Fruit fly (Drosophila melanogaster) whole organism, pupa: ENCODE data around the gene Nf1.

Experiments used
- CG10348 ChIP-seq: fragments of 200-800 bp; sonication (Bioruptor generic); IDR thresholded peaks from 2 replicates; pipeline ENCODE4 v1.3.6; 2022; ENCODE audit warnings: missing biosample characterization, missing genetic modification characterization
- CG12605 ChIP-seq: fragments of 200-800 bp; sonication (Bioruptor generic); IDR thresholded peaks from 2 replicates; pipeline ENCODE4 v1.3.6; 2022; ENCODE audit warnings: missing biosample characterization, missing genetic modification characterization
- CG13204 ChIP-seq: fragments of 200-800 bp; sonication (Bioruptor generic); optimal IDR thresholded peaks from 2 replicates; lab custom pipeline; 2018; ENCODE audit warnings: missing biosample characterization, mild to moderate bottlenecking, missing genetic modification characterization, moderate library complexity
- CG14655 ChIP-seq: fragments of 200-800 bp; sonication (Bioruptor generic); optimal IDR thresholded peaks from 3 replicates; lab custom pipeline; 2017; ENCODE audit warnings: mild to moderate bottlenecking, missing biosample characterization, missing genetic modification reagents, missing genetic modification characterization
- CG15710 ChIP-seq: fragments of 200-800 bp; sonication (Bioruptor generic); optimal IDR thresholded peaks from 2 replicates; lab custom pipeline; 2018; ENCODE audit warnings: missing biosample characterization, mild to moderate bottlenecking, missing genetic modification characterization, moderate library complexity
- CG17806 ChIP-seq: fragments of 200-800 bp; sonication (Bioruptor generic); optimal IDR thresholded peaks from 2 replicates; lab custom pipeline; 2018; ENCODE audit warnings: missing biosample characterization, mild to moderate bottlenecking, missing genetic modification characterization, moderate library complexity
- CG32121 ChIP-seq: fragments of 200-800 bp; sonication (Bioruptor generic); IDR thresholded peaks from 2 replicates; pipeline ENCODE4 v1.3.6; 2022; ENCODE audit warnings: missing biosample characterization, missing genetic modification characterization
- CG34367 ChIP-seq: fragments of 200-800 bp; sonication (Bioruptor generic); optimal IDR thresholded peaks from 2 replicates; lab custom pipeline; 2018; ENCODE audit warnings: missing biosample characterization, mild to moderate bottlenecking, missing genetic modification characterization
- CG4496 ChIP-seq: fragments of 200-800 bp; sonication (Bioruptor generic); IDR thresholded peaks from 3 replicates; pipeline ENCODE4 v1.3.6; 2022; ENCODE audit warnings: missing biosample characterization, missing genetic modification characterization
- CG8159 ChIP-seq: fragments of 200-800 bp; sonication (Bioruptor generic); optimal IDR thresholded peaks from 3 replicates; lab custom pipeline; 2018; ENCODE audit warnings: missing biosample characterization, mild to moderate bottlenecking, missing genetic modification characterization, moderate library complexity
- CG8301 ChIP-seq: fragments of 200-800 bp; sonication (Bioruptor generic); optimal IDR thresholded peaks from 2 replicates; lab custom pipeline; 2018; ENCODE audit warnings: missing biosample characterization, mild to moderate bottlenecking, missing genetic modification characterization
- CG9948 ChIP-seq: fragments of 200-800 bp; sonication (Bioruptor generic); optimal IDR thresholded peaks from 2 replicates; lab custom pipeline; 2018; ENCODE audit warnings: missing biosample characterization, mild to moderate bottlenecking, missing genetic modification characterization, moderate library complexity
- D1 ChIP-seq: fragments of 200-800 bp; sonication (Bioruptor generic); optimal IDR thresholded peaks from 2 replicates; lab custom pipeline; 2018; ENCODE audit warnings: missing biosample characterization, mild to moderate bottlenecking, missing genetic modification characterization, moderate library complexity
- EcR ChIP-seq: fragments of 200-800 bp; sonication (Bioruptor generic); optimal IDR thresholded peaks from 3 replicates; lab custom pipeline; 2019; ENCODE audit warnings: missing biosample characterization, missing genetic modification characterization, mild to moderate bottlenecking, moderate library complexity, missing genetic modification reagents
- Ets98B ChIP-seq: fragments of 200-800 bp; sonication (Bioruptor generic); IDR thresholded peaks from 2 replicates; pipeline ENCODE4 v1.3.6; 2022; ENCODE audit warnings: missing biosample characterization, missing genetic modification characterization
- Pif1A ChIP-seq: fragments of 200-800 bp; sonication (Bioruptor generic); optimal IDR thresholded peaks from 3 replicates; lab custom pipeline; 2016; ENCODE audit warnings: missing biosample characterization, missing genetic modification characterization
- Pif1B ChIP-seq: fragments of 200-800 bp; sonication (Bioruptor generic); optimal IDR thresholded peaks from 3 replicates; lab custom pipeline; 2016; ENCODE audit warnings: missing biosample characterization, missing genetic modification characterization
- Snoo ChIP-seq: fragments of 200-800 bp; sonication (Bioruptor generic); optimal IDR thresholded peaks from 3 replicates; lab custom pipeline; 2017; ENCODE audit warnings: missing biosample characterization, mild to moderate bottlenecking, missing genetic modification characterization, inconsistent platforms
- fd96Ca ChIP-seq: fragments of 200-800 bp; sonication (Bioruptor generic); IDR thresholded peaks from 3 replicates; pipeline ENCODE4 v1.3.6; 2022; ENCODE audit warnings: missing biosample characterization, missing genetic modification characterization
- gl ChIP-seq: fragments of 200-800 bp; sonication (Bioruptor generic); optimal IDR thresholded peaks from 2 replicates; lab custom pipeline; 2018; ENCODE audit warnings: missing biosample characterization, mild to moderate bottlenecking, missing genetic modification characterization
- rn ChIP-seq: fragments of 200-800 bp; sonication (Bioruptor generic); IDR thresholded peaks from 2 replicates; pipeline ENCODE4 v1.3.6; 2022; ENCODE audit warnings: missing biosample characterization, missing genetic modification characterization

The Nf1 gene

DNA sequence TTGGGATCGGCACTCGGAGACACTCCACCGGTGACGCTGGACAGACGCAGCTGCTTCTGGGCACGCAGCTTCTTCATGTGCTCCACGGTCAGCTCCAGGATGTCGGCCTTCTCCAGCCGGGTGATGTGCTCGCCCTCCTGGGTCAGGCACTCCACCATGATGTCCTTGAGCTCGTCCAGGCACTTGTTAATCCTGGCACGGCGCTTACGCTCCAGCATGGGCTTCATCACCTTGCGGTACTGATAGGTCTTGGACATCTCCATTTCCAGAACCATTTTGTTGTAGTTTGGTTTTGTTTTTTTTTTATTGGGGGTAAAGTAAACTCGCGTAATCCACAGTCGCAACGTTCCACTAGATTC, 22.8 kb downstream of the Nf1 start:
- TF ChIP-seq CG17806 (no peak), gl (tag; lab: Kevin White, UChicago) (no peak), CG10348 (no peak), Pif1B (GFP tag; lab: Kevin White, UChicago) (no peak), Snoo (tag; lab: Kevin White, UChicago) (no peak), rn (no peak), fd96Ca (GFP tag; lab: Robert Waterston, UW) (no peak), CG8159 (tag; lab: Kevin White, UChicago) (no peak), CG9948 (tag; lab: Kevin White, UChicago) (no peak), CG34367 (tag; lab: Kevin White, UChicago) (no peak), CG13204 (no peak), CG8301 (tag; lab: Kevin White, UChicago) (no peak), Pif1A (GFP tag; lab: Kevin White, UChicago) (no peak), D1 (tag; lab: Kevin White, UChicago) (no peak), Ets98B (GFP tag; lab: Robert Waterston, UW) (no peak), CG15710 (tag; lab: Kevin White, UChicago) (no peak), EcR (GFP tag; lab: Kevin White, UChicago) (no peak), CG14655 (no peak), CG32121 (GFP tag; lab: Robert Waterston, UW) (no peak)

DNA sequence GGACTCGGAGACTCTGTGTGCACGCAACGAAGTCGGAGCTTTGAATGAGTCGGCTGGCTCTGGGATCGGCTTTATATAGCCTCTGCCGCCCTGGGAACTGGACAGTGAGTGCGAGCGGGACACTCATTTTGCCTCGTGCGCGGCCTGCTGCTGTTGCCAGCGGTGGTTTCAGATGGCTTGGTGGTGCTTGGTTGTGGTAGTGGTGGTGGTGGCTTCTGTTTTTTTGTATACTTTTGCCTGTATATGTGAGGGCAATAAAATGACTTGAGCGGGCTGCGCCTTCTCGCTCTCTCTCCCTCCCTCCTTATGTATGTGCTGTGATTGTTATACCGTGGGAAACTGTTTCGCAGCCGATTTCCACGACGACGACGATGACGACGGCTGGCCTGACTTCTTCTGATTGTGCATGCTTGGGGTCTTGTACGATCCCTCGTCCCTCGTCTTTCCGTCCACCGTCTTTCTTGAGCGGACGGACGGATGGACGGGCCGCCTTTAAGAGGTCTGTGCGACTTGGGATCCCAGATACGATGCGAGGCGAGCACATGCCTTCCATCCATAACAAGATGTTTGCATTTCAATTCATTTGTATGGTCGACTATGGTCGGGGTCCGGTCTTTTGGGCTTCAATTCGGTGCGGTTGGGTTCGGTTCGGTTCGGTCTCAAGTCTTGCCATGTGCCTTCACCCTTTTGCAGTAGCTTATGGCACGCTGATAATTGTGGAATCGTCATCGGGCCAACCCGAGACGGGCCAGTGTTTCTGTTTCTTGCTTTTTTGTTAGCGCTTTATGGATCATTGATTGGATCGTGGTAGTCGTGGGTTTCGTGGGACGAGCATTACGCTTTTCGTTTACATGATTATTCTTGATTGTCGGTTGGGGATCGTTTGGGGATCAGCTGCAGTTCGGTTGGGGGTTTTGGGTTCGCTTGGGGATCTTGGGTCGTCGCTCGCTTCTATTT, 23.4 kb downstream of the Nf1 start:
- TF ChIP-seq CG14655 (peak; percentile 12), Pif1B (GFP tag; lab: Kevin White, UChicago) (peak; percentile 34), rn (0 out of 2 replicates have a peak, but pooled peaks have one; percentile 13), gl (tag; lab: Kevin White, UChicago) (peak; percentile 60), CG12605 (GFP tag; lab: Robert Waterston, UW) (peak; percentile 37), CG32121 (GFP tag; lab: Robert Waterston, UW) (no peak), D1 (tag; lab: Kevin White, UChicago) (no peak), Pif1A (GFP tag; lab: Kevin White, UChicago) (peak; percentile 11), CG13204 (peak; percentile 98), CG8301 (tag; lab: Kevin White, UChicago) (peak; percentile 14), CG9948 (tag; lab: Kevin White, UChicago) (no peak), EcR (GFP tag; lab: Kevin White, UChicago) (peak; percentile 94), CG34367 (tag; lab: Kevin White, UChicago) (peak; percentile 35), CG15710 (tag; lab: Kevin White, UChicago) (peak; percentile 50), Ets98B (GFP tag; lab: Robert Waterston, UW) (peak; percentile 39; the same call in 1 of the 2 replicates), Snoo (tag; lab: Kevin White, UChicago) (peak; percentile 37), CG8159 (tag; lab: Kevin White, UChicago) (peak; percentile 40), fd96Ca (GFP tag; lab: Robert Waterston, UW) (peak; percentile 62; the same call in 2 of the 3 replicates), CG10348 (no peak), CG17806 (peak; percentile 11), CG4496 (GFP tag; lab: Robert Waterston, UW) (peak; percentile 48; the same call in 2 of the 3 replicates)

DNA sequence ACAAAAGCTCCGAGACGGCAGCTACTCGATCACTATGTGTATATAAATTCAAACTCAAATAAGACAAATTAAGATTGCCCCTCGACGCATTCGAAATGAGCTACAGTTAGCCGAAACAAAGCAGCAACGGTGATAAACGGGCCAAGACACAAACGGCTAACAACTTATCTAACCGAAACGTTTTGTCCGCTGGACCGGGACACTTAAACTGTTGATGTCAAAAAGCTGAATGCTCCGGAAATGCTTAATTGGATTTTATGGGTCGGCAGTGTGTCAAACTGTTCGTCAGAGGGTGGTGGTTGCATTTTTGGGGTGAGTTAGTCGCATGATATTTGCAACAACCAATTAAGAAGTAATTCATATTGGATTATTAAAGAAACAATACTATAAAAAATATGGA, 24.5 kb downstream of the Nf1 start:
- TF ChIP-seq CG14655 (no peak), Snoo (tag; lab: Kevin White, UChicago) (no peak)

- TF ChIP-seq CG4496 (GFP tag; lab: Robert Waterston, UW) (peak; percentile 86), rn (peak; percentile 52), CG15710 (tag; lab: Kevin White, UChicago) (peak; percentile 74), CG32121 (GFP tag; lab: Robert Waterston, UW) (peak; percentile 49; the same call in 1 of the 2 replicates), Ets98B (GFP tag; lab: Robert Waterston, UW) (peak; percentile 76), gl (tag; lab: Kevin White, UChicago) (peak; percentile 92), EcR (GFP tag; lab: Kevin White, UChicago) (peak; percentile 93), CG8159 (tag; lab: Kevin White, UChicago) (peak; percentile 69), Snoo (tag; lab: Kevin White, UChicago) (peak; percentile 61), CG10348 (no peak), CG14655 (peak; percentile 19), Pif1B (GFP tag; lab: Kevin White, UChicago) (peak; percentile 52), fd96Ca (GFP tag; lab: Robert Waterston, UW) (peak; percentile 73), CG34367 (tag; lab: Kevin White, UChicago) (peak; percentile 66), CG12605 (GFP tag; lab: Robert Waterston, UW) (peak; percentile 75), CG9948 (tag; lab: Kevin White, UChicago) (peak; percentile 31), Pif1A (GFP tag; lab: Kevin White, UChicago) (peak; percentile 59), D1 (tag; lab: Kevin White, UChicago) (no peak), CG8301 (tag; lab: Kevin White, UChicago) (peak; percentile 10), CG13204 (peak; percentile 91), CG17806 (peak; percentile 65)
These were observed 25.4 kb downstream of the Nf1 start for dm6 chr3R:26007964-26008868.
